Worm (Caenorhabditis elegans): ENCODE data around the gene nhr-247.

ce11 chrV:15281279-15281949, 41.4 kb upstream of the nhr-247 start, which contains the start of the genes srw-19 and srx-51:
- no peak for TF ChIP-seq sma-3 (GFP tag; optimal IDR thresholded peaks at IDR 0.05)
- TF ChIP-seq egl-27 (tag; optimal IDR thresholded peaks at IDR 0.05): no peak
- no peak for TF ChIP-seq aly-2 (tag; optimal IDR thresholded peaks at IDR 0.05)
- TF ChIP-seq ztf-11 (tag; optimal IDR thresholded peaks at IDR 0.05): no peak
- TF ChIP-seq dmd-4 (tag; optimal IDR thresholded peaks at IDR 0.05): no peak
